Fruit fly (Drosophila melanogaster) whole organism, larva: ENCODE results near the gene CG34288.

Source experiments
- noc ChIP-seq: fragments of 200-800 bp; sonication (Bioruptor generic); optimal IDR thresholded peaks from 3 replicates; lab custom pipeline; 2019; ENCODE audit warnings: missing biosample characterization, mild to moderate bottlenecking, missing genetic modification characterization, moderate library complexity

Gene CG34288

dm6 chr3R:22447195-22447873 lies at the start of gene CG34288:
Gene CG34288 (minus strand): TSS chr3R:22447263.
- peak; percentile 35 for TF ChIP-seq noc (tag; lab: Kevin White, UChicago)

- peak; percentile 68 for TF ChIP-seq noc (tag; lab: Kevin White, UChicago)
These were observed 47.7 kb upstream of the CG34288 start for dm6 chr3R:22494523-22495309.

- no peak for TF ChIP-seq noc (tag; lab: Kevin White, UChicago)
These were observed 45.7 kb upstream of the CG34288 start, which contains the start of gene tHMG2 for dm6 chr3R:22492767-22493166. Gene tHMG2 (plus strand): TSS chr3R:22492953.

dm6 chr3R:22491088-22491879 lies 44.2 kb upstream of the CG34288 start, which contains the start of the genes CCT1 and tHMG1:
Gene CCT1 (minus strand): TSS chr3R:22491439.
Gene tHMG1 (plus strand): TSS chr3R:22491829.
- no peak for TF ChIP-seq noc (tag; lab: Kevin White, UChicago)

dm6 chr3R:22488855-22489254 lies 41.8 kb upstream of the CG34288 start, which contains the start of gene CG5376:
Gene CG5376 (minus strand): TSS chr3R:22488955.
- TF ChIP-seq noc (tag; lab: Kevin White, UChicago): no peak

dm6 chr3R:22487037-22487492 lies 40.0 kb upstream of the CG34288 start, which contains the start of gene Pfdn5:
Gene Pfdn5 (plus strand): TSS chr3R:22487039.
- no peak for TF ChIP-seq noc (tag; lab: Kevin White, UChicago)

dm6 chr3R:22483537-22483936 lies 36.5 kb upstream of the CG34288 start:
- no peak for TF ChIP-seq noc (tag; lab: Kevin White, UChicago)

dm6 chr3R:22470064-22470463 lies 23.0 kb upstream of the CG34288 start:
- no peak for TF ChIP-seq noc (tag; lab: Kevin White, UChicago)

- TF ChIP-seq noc (tag; lab: Kevin White, UChicago): peak; percentile 54
These were observed 21.9 kb upstream of the CG34288 start for dm6 chr3R:22468829-22469487.

dm6 chr3R:22467939-22468571 lies 21.0 kb upstream of the CG34288 start, which contains the start of the genes CG5377 and Nrx-1:
Gene CG5377 (minus strand): TSS chr3R:22468157.
Gene Nrx-1 (plus strand): TSS chr3R:22468512.
- TF ChIP-seq noc (tag; lab: Kevin White, UChicago): no peak

dm6 chr3R:22465984-22466530 lies 19.0 kb upstream of the CG34288 start, which contains the start of gene Pebp1:
Gene Pebp1 (plus strand): TSS chr3R:22466034.
- no peak for TF ChIP-seq noc (tag; lab: Kevin White, UChicago)

- TF ChIP-seq noc (tag; lab: Kevin White, UChicago): no peak
These were observed 18.1 kb upstream of the CG34288 start for dm6 chr3R:22465138-22465537.

- peak; percentile 73 for TF ChIP-seq noc (tag; lab: Kevin White, UChicago)
These were observed 17.6 kb upstream of the CG34288 start, which contains the start of gene CG7054 for dm6 chr3R:22464611-22465113. Gene CG7054 (plus strand): TSS chr3R:22464985.
